Fruit fly (Drosophila melanogaster) whole organism, adult: ENCODE data around the gene CG12470.

ENCODE experiments used
- CG11617 ChIP-seq: fragments of 200-800 bp; sonication (Bioruptor generic); optimal IDR thresholded peaks from 2 replicates; lab custom pipeline; 2017; ENCODE audit warnings: mild to moderate bottlenecking, missing biosample characterization, missing genetic modification reagents, missing genetic modification characterization
- CG12768 ChIP-seq: fragments of 200-800 bp; sonication (Bioruptor generic); optimal IDR thresholded peaks from 2 replicates; lab custom pipeline; 2017; ENCODE audit warnings: missing biosample characterization, missing genetic modification characterization, mild to moderate bottlenecking, moderate library complexity, missing genetic modification reagents
- CG14711 ChIP-seq: fragments of 200-800 bp; sonication (Bioruptor generic); optimal IDR thresholded peaks from 2 replicates; lab custom pipeline; 2018; ENCODE audit warnings: missing biosample characterization, mild to moderate bottlenecking, missing genetic modification characterization, moderate library complexity
- CG1620 ChIP-seq: fragments of 200-800 bp; sonication (Bioruptor generic); optimal IDR thresholded peaks from 2 replicates; lab custom pipeline; 2016; ENCODE audit warnings: missing biosample characterization, missing genetic modification characterization
- CG33017 ChIP-seq: fragments of 200-800 bp; sonication (Bioruptor generic); optimal IDR thresholded peaks from 2 replicates; lab custom pipeline; 2018; ENCODE audit warnings: missing biosample characterization, mild to moderate bottlenecking, missing genetic modification characterization, moderate library complexity
- CG5204 ChIP-seq: fragments of 200-800 bp; sonication (Bioruptor generic); optimal IDR thresholded peaks from 2 replicates; lab custom pipeline; 2016; ENCODE audit warnings: missing biosample characterization, missing genetic modification characterization
- CG7045 ChIP-seq: fragments of 200-800 bp; sonication (Bioruptor generic); optimal IDR thresholded peaks from 2 replicates; lab custom pipeline; 2017; ENCODE audit warnings: missing biosample characterization, mild to moderate bottlenecking, missing genetic modification characterization
- CG7101 ChIP-seq: fragments of 200-800 bp; sonication (Bioruptor generic); optimal IDR thresholded peaks from 2 replicates; lab custom pipeline; 2018; ENCODE audit warnings: missing biosample characterization, mild to moderate bottlenecking, missing genetic modification characterization, moderate library complexity
- Clk ChIP-seq: fragments of 200-800 bp; sonication (Bioruptor generic); optimal IDR thresholded peaks from 2 replicates; lab custom pipeline; 2017; ENCODE audit warnings: missing biosample characterization, missing genetic modification characterization
- Crg-1 ChIP-seq: fragments of 200-800 bp; sonication (Bioruptor generic); optimal IDR thresholded peaks from 2 replicates; lab custom pipeline; 2016; ENCODE audit warnings: missing biosample characterization, missing genetic modification characterization
- Hr96 ChIP-seq: fragments of 200-800 bp; sonication (Bioruptor generic); optimal IDR thresholded peaks from 2 replicates; lab custom pipeline; 2016; ENCODE audit warnings: missing biosample characterization, missing genetic modification characterization
- Mnt ChIP-seq: fragments of 200-800 bp; sonication (Bioruptor generic); optimal IDR thresholded peaks from 2 replicates; lab custom pipeline; 2016; ENCODE audit warnings: missing biosample characterization, mild to moderate bottlenecking, missing genetic modification characterization
- bab1 ChIP-seq: fragments of 200-800 bp; sonication (Bioruptor generic); optimal IDR thresholded peaks from 3 replicates; lab custom pipeline; 2019; ENCODE audit warnings: missing biosample characterization, mild to moderate bottlenecking, missing genetic modification characterization, moderate library complexity
- cic ChIP-seq: fragments of 200-800 bp; sonication (Bioruptor generic); optimal IDR thresholded peaks from 2 replicates; lab custom pipeline; 2017; ENCODE audit warnings: missing biosample characterization, mild to moderate bottlenecking, missing genetic modification characterization, moderate library complexity
- cnc ChIP-seq, 2 experiments: fragments of >200 bp; optimal IDR thresholded peaks; 2 replicates each; lab custom pipeline; 2017
- kay ChIP-seq: fragments of 200-800 bp; sonication (Bioruptor generic); peaks from one replicate; lab custom pipeline; 2016; ENCODE audit warnings: missing biosample characterization, missing genetic modification characterization, borderline replicate concordance
- ovo ChIP-seq: fragments of 200-800 bp; sonication (Bioruptor generic); optimal IDR thresholded peaks from 2 replicates; lab custom pipeline; 2016; ENCODE audit warnings: missing biosample characterization, missing genetic modification characterization
- pad ChIP-seq: fragments of 200-800 bp; sonication (Bioruptor generic); optimal IDR thresholded peaks from 3 replicates; lab custom pipeline; 2017; ENCODE audit warnings: missing biosample characterization, missing genetic modification characterization, mild to moderate bottlenecking, moderate library complexity, missing genetic modification reagents
- tj ChIP-seq: fragments of 200-800 bp; sonication (Bioruptor generic); optimal IDR thresholded peaks from 3 replicates; lab custom pipeline; 2017; ENCODE audit warnings: missing biosample characterization, mild to moderate bottlenecking, missing genetic modification characterization, moderate library complexity
- toe ChIP-seq: fragments of 200-800 bp; sonication (Bioruptor generic); optimal IDR thresholded peaks from 2 replicates; lab custom pipeline; 2016; ENCODE audit warnings: missing biosample characterization, missing genetic modification characterization

The CG12470 gene

DNA sequence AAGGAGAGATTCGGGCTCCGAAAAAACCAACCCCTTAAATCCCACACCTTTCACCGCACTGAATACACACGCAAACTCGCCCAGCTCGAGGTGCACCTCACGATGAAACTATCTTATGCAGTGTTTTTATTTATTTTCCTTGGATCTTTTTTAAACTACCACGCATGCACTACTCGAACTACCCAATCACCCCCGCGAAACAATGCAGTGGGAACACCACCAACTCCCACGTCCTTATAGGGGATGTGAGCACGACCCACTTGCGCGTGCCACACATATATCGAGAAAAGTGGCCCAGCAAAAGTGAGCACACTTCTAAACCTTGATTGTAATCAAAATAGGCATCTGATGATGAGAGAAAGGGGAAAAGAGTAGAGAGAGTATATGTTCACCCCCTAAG is 30.9 kb upstream of the CG12470 start:
- TF ChIP-seq Hr96 = no peak

DNA sequence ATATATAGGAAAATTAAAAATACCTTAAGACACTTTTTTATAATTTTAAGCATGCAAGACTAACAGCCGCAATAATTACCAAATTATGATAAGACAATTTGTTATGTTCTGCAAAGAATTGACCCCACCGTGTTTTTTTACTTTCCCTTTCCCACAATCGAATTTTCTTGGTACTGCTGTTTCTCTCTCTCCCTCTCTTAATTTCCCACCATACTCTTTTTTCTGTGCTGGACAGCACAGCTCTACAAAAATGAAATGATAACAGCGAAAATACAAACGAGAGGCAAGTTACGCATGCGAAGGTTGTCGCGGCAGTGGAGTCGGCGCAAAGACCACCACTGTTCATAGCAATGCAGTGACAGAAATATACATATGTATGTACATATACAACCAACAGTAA is 29.6 kb upstream of the CG12470 start:
- TF ChIP-seq CG5204 (GFP tag; lab: Kevin White, UChicago) (no peak), pad (GFP tag; lab: Kevin White, UChicago) (no peak), CG7045 (GFP tag; lab: Kevin White, UChicago) (no peak), toe (GFP tag; lab: Kevin White, UChicago) (no peak), tj (GFP tag; lab: Kevin White, UChicago) (no peak), Clk (GFP tag; lab: Kevin White, UChicago) (no peak), kay (peak; percentile 56), CG7101 (tag; lab: Kevin White, UChicago) (no peak)

DNA sequence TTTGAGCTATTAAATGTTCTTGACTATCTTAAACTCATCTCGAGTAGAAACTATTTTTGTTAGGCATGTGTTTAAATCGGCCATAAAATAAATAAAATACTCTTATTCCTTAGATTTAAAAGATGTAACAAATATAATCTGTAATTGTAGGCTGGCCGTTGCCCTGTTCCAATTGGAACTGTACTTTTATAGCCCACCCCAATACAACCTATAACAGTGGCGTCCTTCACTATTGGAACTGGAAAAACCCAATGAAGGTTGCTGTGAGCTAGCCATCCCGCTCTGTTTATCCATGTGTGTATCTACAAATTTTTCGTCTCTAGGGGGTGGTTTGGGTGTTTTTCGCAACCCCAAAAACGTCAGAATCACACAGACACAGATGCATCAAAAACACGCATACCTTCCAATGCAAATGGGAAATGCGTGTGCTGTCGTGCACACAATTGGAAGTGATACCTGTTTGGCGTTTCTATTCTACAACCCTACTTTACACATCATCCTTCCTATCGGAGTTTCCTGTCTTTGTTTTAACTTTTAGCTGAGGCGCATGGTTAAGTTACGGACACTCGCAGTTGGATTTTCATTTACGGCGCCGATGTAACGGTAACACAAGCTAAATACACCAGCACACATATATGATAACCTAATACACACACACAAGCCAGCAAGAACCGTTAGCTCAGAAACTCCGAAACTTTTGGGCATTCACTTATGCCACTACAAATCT is 29.0 kb upstream of the CG12470 start:
- TF ChIP-seq kay = no peak
- TF ChIP-seq Clk (GFP tag; lab: Kevin White, UChicago) = no peak
- TF ChIP-seq CG7101 (tag; lab: Kevin White, UChicago) = peak; percentile 8
- peak; percentile 9 for TF ChIP-seq CG1620 (GFP tag; lab: Kevin White, UChicago)
- no peak for TF ChIP-seq CG12768
- no peak for TF ChIP-seq Hr96
- TF ChIP-seq ovo (GFP tag; lab: Kevin White, UChicago) = peak; percentile 92
- TF ChIP-seq pad (GFP tag; lab: Kevin White, UChicago) = no peak

DNA sequence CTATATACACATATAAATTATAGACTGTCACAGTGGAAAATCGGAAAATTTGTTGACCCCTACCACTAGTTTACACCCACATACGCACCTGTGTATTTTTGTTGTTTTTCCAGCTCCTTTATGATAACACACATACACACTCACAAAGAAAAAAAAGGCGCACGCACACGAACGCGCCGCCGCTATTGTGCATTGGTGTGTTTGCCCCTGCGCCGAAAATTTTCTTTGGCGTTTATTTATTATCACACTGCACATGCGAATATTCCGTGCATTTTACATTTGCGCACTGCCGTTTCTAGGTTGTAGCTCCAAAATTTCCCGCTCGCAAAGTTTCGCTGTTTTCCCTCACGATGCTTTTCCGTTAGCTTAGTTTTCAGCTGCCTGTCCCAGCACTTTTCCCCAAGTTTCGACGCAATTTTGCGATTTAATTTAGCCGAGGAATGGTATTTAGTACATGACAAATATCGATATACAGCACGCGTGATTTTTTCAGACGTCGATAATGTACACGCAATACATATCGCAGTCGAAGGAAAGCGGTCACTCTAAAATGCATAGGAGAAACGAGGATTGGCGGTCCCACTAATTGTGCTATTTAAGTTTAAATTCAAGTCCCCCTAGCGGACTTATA is 28.3 kb upstream of the CG12470 start, which contains the start of the genes CG3777 and ewg:
TSS of gene CG3777 (plus strand) at position 607 of the 631 bp plus-strand sequence.
TSS of gene ewg (minus strand) at position 622 of the 631 bp plus-strand sequence.
- TF ChIP-seq Clk (GFP tag; lab: Kevin White, UChicago) (no peak), pad (GFP tag; lab: Kevin White, UChicago) (peak; percentile 87), CG7101 (tag; lab: Kevin White, UChicago) (peak; percentile 13), ovo (GFP tag; lab: Kevin White, UChicago) (peak; percentile 43), cnc (optimal IDR thresholded peaks at IDR 0.05; lab: Kevin White, UChicago) (no peak), CG11617 (GFP tag; lab: Kevin White, UChicago) (no peak), cic (GFP tag; lab: Kevin White, UChicago) (no peak), Mnt (GFP tag; lab: Kevin White, UChicago) (peak; percentile 15), Hr96 (no peak), CG5204 (GFP tag; lab: Kevin White, UChicago) (no peak), bab1 (GFP tag; lab: Kevin White, UChicago) (peak; percentile 70), CG33017 (tag; lab: Kevin White, UChicago) (no peak)

DNA sequence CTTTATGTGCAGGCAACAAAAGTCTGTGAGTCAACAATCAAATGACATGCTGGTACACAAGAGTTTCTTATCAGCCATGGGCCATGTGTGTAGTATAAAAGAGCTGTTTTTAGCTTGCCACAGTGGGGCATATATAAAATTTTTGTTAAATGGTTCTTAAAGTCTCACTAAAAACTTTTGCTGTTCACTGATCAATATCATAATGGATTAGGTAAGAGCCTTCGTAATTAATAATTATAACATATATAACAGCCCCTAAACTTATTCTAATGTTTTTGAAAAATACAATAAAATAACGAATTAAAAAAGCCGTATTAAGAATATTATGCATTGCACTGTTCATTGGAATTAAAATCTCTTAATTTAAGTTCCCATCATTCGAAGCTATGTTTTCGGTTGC is 14.2 kb upstream of the CG12470 start:
- no peak for TF ChIP-seq ovo (GFP tag; lab: Kevin White, UChicago)
- TF ChIP-seq CG11617 (GFP tag; lab: Kevin White, UChicago) = no peak
- TF ChIP-seq CG14711 (tag; lab: Kevin White, UChicago) = no peak
- TF ChIP-seq CG12768 = no peak
- TF ChIP-seq Clk (GFP tag; lab: Kevin White, UChicago) = no peak
- no peak for TF ChIP-seq cnc (optimal IDR thresholded peaks at IDR 0.05; lab: Kevin White, UChicago)
- no peak for TF ChIP-seq tj (GFP tag; lab: Kevin White, UChicago)
- TF ChIP-seq CG5204 (GFP tag; lab: Kevin White, UChicago) = no peak
- TF ChIP-seq Hr96 = no peak
- TF ChIP-seq bab1 (GFP tag; lab: Kevin White, UChicago) = no peak
- TF ChIP-seq CG7101 (tag; lab: Kevin White, UChicago) = no peak
- no peak for TF ChIP-seq Mnt (GFP tag; lab: Kevin White, UChicago)
- no peak for TF ChIP-seq CG7045 (GFP tag; lab: Kevin White, UChicago)
- no peak for TF ChIP-seq cic (GFP tag; lab: Kevin White, UChicago)
- TF ChIP-seq kay = no peak
- no peak for TF ChIP-seq toe (GFP tag; lab: Kevin White, UChicago)
- no peak for TF ChIP-seq CG33017 (tag; lab: Kevin White, UChicago)
- no peak for TF ChIP-seq CG1620 (GFP tag; lab: Kevin White, UChicago)
- TF ChIP-seq Crg-1 = no peak
- no peak for TF ChIP-seq pad (GFP tag; lab: Kevin White, UChicago)

DNA sequence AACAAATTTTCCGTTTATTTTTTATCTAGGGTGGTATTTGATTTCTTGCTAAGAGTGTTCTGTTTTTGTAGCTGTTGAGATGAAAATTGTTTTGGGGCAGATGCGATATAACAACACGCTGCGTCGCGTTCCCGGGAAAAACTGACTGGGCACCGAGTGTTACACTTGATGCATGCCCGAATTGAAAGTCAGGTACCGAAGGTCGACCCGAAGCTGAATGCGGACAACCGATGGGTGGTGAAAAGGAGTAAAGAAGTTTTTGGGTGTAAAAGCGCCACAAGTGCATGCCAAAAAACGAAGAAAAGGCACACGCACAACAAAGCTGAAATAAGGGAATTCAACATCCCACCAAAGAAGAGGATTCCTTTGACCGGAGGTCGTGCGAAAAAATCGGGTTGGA is 12.6 kb upstream of the CG12470 start, which contains the start of gene CG13375:
TSS of gene CG13375 (minus strand) at position 124 of the 400 bp plus-strand sequence.
- no peak for TF ChIP-seq cic (GFP tag; lab: Kevin White, UChicago)
- no peak for TF ChIP-seq pad (GFP tag; lab: Kevin White, UChicago)
- no peak for TF ChIP-seq CG11617 (GFP tag; lab: Kevin White, UChicago)
- no peak for TF ChIP-seq Hr96
- TF ChIP-seq Crg-1 = no peak
- no peak for TF ChIP-seq CG12768
- TF ChIP-seq CG7101 (tag; lab: Kevin White, UChicago) = no peak
- TF ChIP-seq CG7045 (GFP tag; lab: Kevin White, UChicago) = no peak
- no peak for TF ChIP-seq Clk (GFP tag; lab: Kevin White, UChicago)
- TF ChIP-seq tj (GFP tag; lab: Kevin White, UChicago) = no peak
- no peak for TF ChIP-seq ovo (GFP tag; lab: Kevin White, UChicago)
- no peak for TF ChIP-seq kay
- no peak for TF ChIP-seq toe (GFP tag; lab: Kevin White, UChicago)
- no peak for TF ChIP-seq cnc (optimal IDR thresholded peaks at IDR 0.05; lab: Kevin White, UChicago)
